Fruit fly (Drosophila melanogaster) whole organism, embryonic: ENCODE measurements around the gene amrt.
A peak's percentile ranks its signal among the peaks of the same experiment; 100 is the strongest.

Source experiments
- CG11695 ChIP-seq: fragments of 200-800 bp; sonication (Bioruptor generic); IDR thresholded peaks from 3 replicates; pipeline ENCODE4 v1.3.6; 2022; ENCODE audit warnings: missing biosample characterization, missing genetic modification characterization
- CG1233 ChIP-seq: fragments of 200-800 bp; sonication (Bioruptor generic); optimal IDR thresholded peaks from 4 replicates; lab custom pipeline; 2018; ENCODE audit warnings: missing biosample characterization, mild to moderate bottlenecking, missing genetic modification characterization
- CG12744 ChIP-seq: fragments of 200-800 bp; sonication (Bioruptor generic); optimal IDR thresholded peaks from 2 replicates; lab custom pipeline; 2016; ENCODE audit warnings: missing biosample characterization, missing genetic modification characterization
- CG13287 ChIP-seq: fragments of 200-800 bp; sonication (Bioruptor generic); IDR thresholded peaks from 2 replicates; pipeline ENCODE4 v1.3.6; 2022; ENCODE audit warnings: missing biosample characterization, missing genetic modification characterization; ENCODE audit not compliant: partially characterized antibody
- CG14014 ChIP-seq: fragments of 200-800 bp; sonication (Bioruptor generic); IDR thresholded peaks from 2 replicates; pipeline ENCODE4 v1.3.6; 2022; ENCODE audit warnings: missing biosample characterization, missing genetic modification characterization
- CG15269 ChIP-seq: fragments of 200-800 bp; sonication (Bioruptor generic); optimal IDR thresholded peaks from 2 replicates; lab custom pipeline; 2018; ENCODE audit warnings: missing biosample characterization, mild to moderate bottlenecking, missing genetic modification characterization, moderate library complexity
- CG15514 ChIP-seq: fragments of 200-800 bp; sonication (Bioruptor generic); optimal IDR thresholded peaks from 3 replicates; lab custom pipeline; 2017; ENCODE audit warnings: missing biosample characterization, missing genetic modification characterization, mild to moderate bottlenecking, moderate library complexity, missing genetic modification reagents
- CG18599 ChIP-seq: fragments of 200-800 bp; sonication (Bioruptor generic); optimal IDR thresholded peaks from 3 replicates; lab custom pipeline; 2017; ENCODE audit warnings: missing biosample characterization, missing genetic modification characterization, mild to moderate bottlenecking, moderate library complexity, missing genetic modification reagents
- CG18619 ChIP-seq: fragments of 200-800 bp; sonication (Bioruptor generic); optimal IDR thresholded peaks from 3 replicates; lab custom pipeline; 2017; ENCODE audit warnings: missing biosample characterization, mild to moderate bottlenecking, missing genetic modification characterization
- CG18764 ChIP-seq: fragments of 200-800 bp; sonication (Bioruptor generic); optimal IDR thresholded peaks from 3 replicates; lab custom pipeline; 2016; ENCODE audit warnings: missing biosample characterization, missing genetic modification characterization
- CG2678 ChIP-seq: fragments of 200-800 bp; sonication (Bioruptor generic); optimal IDR thresholded peaks from 3 replicates; lab custom pipeline; 2019; ENCODE audit warnings: missing biosample characterization, mild to moderate bottlenecking, missing genetic modification characterization, moderate library complexity
- CG30403 ChIP-seq: fragments of 200-800 bp; sonication (Bioruptor generic); optimal IDR thresholded peaks from 3 replicates; lab custom pipeline; 2016; ENCODE audit warnings: missing biosample characterization, missing genetic modification characterization
- CG31224 ChIP-seq: fragments of 200-800 bp; sonication (Bioruptor generic); IDR thresholded peaks from 2 replicates; pipeline ENCODE4 v1.3.6; 2022; ENCODE audit warnings: missing biosample characterization, missing genetic modification characterization
- CG32532 ChIP-seq: fragments of 200-800 bp; sonication (Bioruptor generic); IDR thresholded peaks from 2 replicates; pipeline ENCODE4 v1.3.6; 2022; ENCODE audit warnings: missing biosample characterization, missing genetic modification characterization
- CG32767 ChIP-seq: fragments of 200-800 bp; sonication (Bioruptor generic); IDR thresholded peaks from 2 replicates; pipeline ENCODE4 v1.3.6; 2022; ENCODE audit warnings: missing biosample characterization, missing genetic modification characterization
- CG34376 ChIP-seq: fragments of 200-800 bp; sonication (Bioruptor generic); optimal IDR thresholded peaks from 2 replicates; lab custom pipeline; 2018; ENCODE audit warnings: missing biosample characterization, mild to moderate bottlenecking, missing genetic modification characterization
- CG4424 ChIP-seq: fragments of 200-800 bp; sonication (Bioruptor generic); optimal IDR thresholded peaks from 3 replicates; lab custom pipeline; 2016; ENCODE audit warnings: missing biosample characterization, missing genetic modification characterization
- CG4707 ChIP-seq: fragments of 200-800 bp; sonication (Bioruptor generic); optimal IDR thresholded peaks from 2 replicates; lab custom pipeline; 2018; ENCODE audit warnings: missing biosample characterization, mild to moderate bottlenecking, missing genetic modification characterization, moderate library complexity
- CG6689 ChIP-seq: fragments of 200-800 bp; sonication (Bioruptor generic); IDR thresholded peaks from 2 replicates; pipeline ENCODE4 v1.3.6; 2022; ENCODE audit warnings: missing biosample characterization, missing genetic modification characterization
- CG6791 ChIP-seq: fragments of 200-800 bp; sonication (Bioruptor generic); IDR thresholded peaks from 3 replicates; pipeline ENCODE4 v1.3.6; 2022; ENCODE audit warnings: missing biosample characterization, missing genetic modification characterization; ENCODE audit not compliant: partially characterized antibody
- CG6813 ChIP-seq: fragments of 200-800 bp; sonication (Bioruptor generic); optimal IDR thresholded peaks from 2 replicates; lab custom pipeline; 2017; ENCODE audit warnings: missing biosample characterization, missing genetic modification characterization, mild to moderate bottlenecking, moderate library complexity, missing genetic modification reagents
- CG7372 ChIP-seq: fragments of 200-800 bp; sonication (Bioruptor generic); IDR thresholded peaks from 2 replicates; pipeline ENCODE4 v1.3.6; 2022; ENCODE audit warnings: missing biosample characterization, missing genetic modification characterization
- CoRest ChIP-seq: fragments of 200-800 bp; sonication (Bioruptor generic); optimal IDR thresholded peaks from 3 replicates; lab custom pipeline; 2018; ENCODE audit warnings: missing biosample characterization, mild to moderate bottlenecking, missing genetic modification characterization, moderate library complexity
- Deaf1 ChIP-seq: fragments of 200-800 bp; optimal IDR thresholded peaks from 3 replicates; lab custom pipeline; 2019; ENCODE audit warnings: missing biosample characterization, mild to moderate bottlenecking, missing genetic modification characterization, moderate library complexity
- Doc3 ChIP-seq: fragments of 200-800 bp; sonication (Bioruptor generic); IDR thresholded peaks from 3 replicates; pipeline ENCODE4 v1.3.6; 2022; ENCODE audit warnings: missing biosample characterization, missing genetic modification characterization; ENCODE audit not compliant: partially characterized antibody
- Dp ChIP-seq: fragments of 200-800 bp; sonication (Bioruptor generic); optimal IDR thresholded peaks from 2 replicates; lab custom pipeline; 2018; ENCODE audit warnings: missing biosample characterization, mild to moderate bottlenecking, missing genetic modification characterization, moderate library complexity
- HHEX ChIP-seq: fragments of 200-800 bp; sonication (Bioruptor generic); optimal IDR thresholded peaks from 3 replicates; lab custom pipeline; 2017; ENCODE audit warnings: missing biosample characterization, mild to moderate bottlenecking, missing genetic modification characterization, missing genetic modification reagents
- Hsf ChIP-seq: fragments of 200-800 bp; sonication (Bioruptor generic); optimal IDR thresholded peaks from 3 replicates; lab custom pipeline; 2016; ENCODE audit warnings: missing biosample characterization, missing genetic modification characterization
- Jarid2 ChIP-seq: fragments of 200-800 bp; sonication (Bioruptor generic); optimal IDR thresholded peaks from 3 replicates; lab custom pipeline; 2017; ENCODE audit warnings: mild to moderate bottlenecking, missing biosample characterization, missing genetic modification reagents, missing genetic modification characterization
- NfI ChIP-seq: fragments of 200-800 bp; sonication (Bioruptor generic); optimal IDR thresholded peaks from 3 replicates; lab custom pipeline; 2018; ENCODE audit warnings: missing biosample characterization, mild to moderate bottlenecking, missing genetic modification characterization, moderate library complexity
- Ptx1 ChIP-seq: fragments of 200-800 bp; sonication (Bioruptor generic); IDR thresholded peaks from 2 replicates; pipeline ENCODE4 v1.3.6; 2022; ENCODE audit warnings: missing biosample characterization, missing genetic modification characterization
- Side ChIP-seq: fragments of 200-800 bp; sonication (Bioruptor generic); optimal IDR thresholded peaks from 2 replicates; lab custom pipeline; 2016; ENCODE audit warnings: missing biosample characterization, missing genetic modification characterization
- Xbp1 ChIP-seq: fragments of 200-800 bp; sonication (Bioruptor generic); optimal IDR thresholded peaks from 3 replicates; lab custom pipeline; 2016; ENCODE audit warnings: missing biosample characterization, mild to moderate bottlenecking, missing genetic modification characterization
- cad ChIP-seq: fragments of >200 bp; optimal IDR thresholded peaks from 2 replicates; lab custom pipeline; 2017; ENCODE audit warnings: missing biosample characterization, missing genetic modification characterization
- dysf ChIP-seq: fragments of 200-800 bp; sonication (Bioruptor generic); IDR thresholded peaks from 3 replicates; pipeline ENCODE4 v1.3.6; 2022; ENCODE audit warnings: missing biosample characterization, missing genetic modification characterization
- grau ChIP-seq: fragments of 200-800 bp; optimal IDR thresholded peaks from 3 replicates; lab custom pipeline; 2019; ENCODE audit warnings: missing biosample characterization, mild to moderate bottlenecking, missing genetic modification characterization, moderate library complexity
- ind ChIP-seq: fragments of 200-800 bp; sonication (Bioruptor generic); optimal IDR thresholded peaks from 3 replicates; lab custom pipeline; 2016; ENCODE audit warnings: missing biosample characterization, missing genetic modification characterization
- lov ChIP-seq, 2 experiments: fragments of 200-800 bp in 1 of 2; fragments of >200 bp in 1 of 2; sonication (Bioruptor generic) in 1 of 2; IDR thresholded peaks in 1 of 2; optimal IDR thresholded peaks in 1 of 2; 2 replicates in 1 of 2; 3 replicates in 1 of 2; pipeline versions ENCODE4 v1.3.6 to Lab custom; 2017 to 2022; ENCODE audit warnings: missing biosample characterization in 1 of 2, missing genetic modification characterization in 1 of 2
- nau ChIP-seq: fragments of 200-800 bp; sonication (Bioruptor generic); optimal IDR thresholded peaks from 3 replicates; lab custom pipeline; 2017; ENCODE audit warnings: missing biosample characterization, mild to moderate bottlenecking, missing genetic modification characterization, missing genetic modification reagents
- pan ChIP-seq, 4 experiments: fragments of >200 bp in 3 of 4; fragments of 200-800 bp in 1 of 4; sonication (Bioruptor generic) in 1 of 4; optimal IDR thresholded peaks in 3 of 4; IDR thresholded peaks in 1 of 4; 2 replicates each; pipeline versions ENCODE4 v1.3.6 to Lab custom; 2017 to 2022; ENCODE audit warnings: missing biosample characterization in 2 of 4, missing genetic modification characterization in 2 of 4, mixed read lengths in 1 of 4
- row ChIP-seq: fragments of 200-800 bp; sonication (Bioruptor generic); IDR thresholded peaks from 3 replicates; pipeline ENCODE4 v1.3.6; 2022; ENCODE audit warnings: missing biosample characterization, missing genetic modification characterization
- scrt ChIP-seq: fragments of 200-800 bp; sonication (Bioruptor generic); optimal IDR thresholded peaks from 2 replicates; lab custom pipeline; 2018; ENCODE audit warnings: missing biosample characterization, mild to moderate bottlenecking, missing genetic modification characterization, moderate library complexity
- tna ChIP-seq: fragments of 200-800 bp; sonication (Bioruptor generic); IDR thresholded peaks from 2 replicates; pipeline ENCODE4 v1.3.6; 2022; ENCODE audit warnings: missing biosample characterization, missing genetic modification characterization; ENCODE audit not compliant: partially characterized antibody
- twi ChIP-seq: fragments of 200-800 bp; optimal IDR thresholded peaks from 2 replicates; lab custom pipeline; 2019; ENCODE audit warnings: missing biosample characterization, mild to moderate bottlenecking, missing genetic modification characterization, moderate library complexity
- tx ChIP-seq: fragments of 200-800 bp; sonication (Bioruptor generic); optimal IDR thresholded peaks from 2 replicates; lab custom pipeline; 2016; ENCODE audit warnings: missing biosample characterization, missing genetic modification characterization
- vnd ChIP-seq: fragments of 200-800 bp; sonication (Bioruptor generic); IDR thresholded peaks from 3 replicates; pipeline ENCODE4 v1.3.6; 2022; ENCODE audit warnings: missing biosample characterization, missing genetic modification characterization; ENCODE audit not compliant: partially characterized antibody

The amrt gene

dm6 chrX:13817418-13818171 lies 35.3 kb downstream of the amrt start (continued):
- TF ChIP-seq CG14014 (GFP tag; lab: Robert Waterston, UW) (0 out of 2 replicates have a peak, but pooled peaks have one; percentile 19), CG31224 (GFP tag; lab: Robert Waterston, UW) (0 out of 2 replicates have a peak, but pooled peaks have one; percentile 7), CG11695 (GFP tag; lab: Robert Waterston, UW) (0 out of 3 replicates have a peak, but pooled peaks have one; percentile 46), tx (GFP tag; lab: Kevin White, UChicago) (no peak), HHEX (GFP tag; lab: Kevin White, UChicago) (peak; percentile 57), Dp (GFP tag; lab: Kevin White, UChicago) (no peak), CG6813 (GFP tag; lab: Kevin White, UChicago) (no peak), lov (optimal IDR thresholded peaks at IDR 0.05; lab: Kevin White, UChicago) (no peak), lov (GFP tag; IDR thresholded peaks at IDR 0.05; lab: Robert Waterston, UW) (no peak), scrt (GFP tag; lab: Kevin White, UChicago) (peak; percentile 4), CG18764 (GFP tag; lab: Kevin White, UChicago) (no peak), CG34376 (peak; percentile 22), Xbp1 (GFP tag; lab: Kevin White, UChicago) (peak; percentile 47), CG6791 (no peak), CoRest (tag; lab: Kevin White, UChicago) (peak; percentile 41), cad (GFP tag; lab: Kevin White, UChicago) (no peak), CG18619 (GFP tag; lab: Kevin White, UChicago) (peak; percentile 36), CG32532 (GFP tag; lab: Robert Waterston, UW) (peak; percentile 63; the same call in 1 of the 2 replicates), CG4707 (GFP tag; lab: Kevin White, UChicago) (no peak), CG18599 (GFP tag; lab: Kevin White, UChicago) (peak; percentile 75), Deaf1 (tag; lab: Kevin White, UChicago) (peak; percentile 5), nau (GFP tag; lab: Kevin White, UChicago) (peak; percentile 71), Jarid2 (GFP tag; lab: Kevin White, UChicago) (no peak), CG2678 (tag; lab: Kevin White, UChicago) (peak; percentile 44), row (peak; percentile 62; the same call in 2 of the 3 replicates), NfI (GFP tag; lab: Kevin White, UChicago) (peak; percentile 18), twi (tag; lab: Kevin White, UChicago) (no peak), Hsf (GFP tag; lab: Kevin White, UChicago) (peak; percentile 40), CG1233 (GFP tag; lab: Kevin White, UChicago) (no peak), Ptx1 (GFP tag; lab: Robert Waterston, UW) (0 out of 2 replicates have a peak, but pooled peaks have one; percentile 20), CG7372 (0 out of 2 replicates have a peak, but pooled peaks have one; percentile 16), grau (tag; lab: Kevin White, UChicago) (peak; percentile 63), pan (optimal IDR thresholded peaks at IDR 0.05; lab: Kevin White, UChicago) (no peak), pan (GFP tag; optimal IDR thresholded peaks at IDR 0.05 in 1 of 2, IDR thresholded peaks at IDR 0.05 in 1 of 2) (peak in 1 of 2 experiments; percentile 43), Side (GFP tag; lab: Kevin White, UChicago) (no peak), dysf (GFP tag; lab: Robert Waterston, UW) (peak; percentile 52; the same call in 1 of the 3 replicates), CG4424 (peak; percentile 26), ind (GFP tag; lab: Kevin White, UChicago) (peak; percentile 29), vnd (GFP tag; lab: Robert Waterston, UW) (no peak), CG12744 (peak; percentile 26), CG15269 (tag; lab: Kevin White, UChicago) (peak; percentile 70), CG30403 (peak; percentile 42), CG32767 (GFP tag; lab: Robert Waterston, UW) (0 out of 2 replicates have a peak, but pooled peaks have one; percentile 26), CG6689 (peak; percentile 48), CG13287 (GFP tag; lab: Robert Waterston, UW) (no peak), Doc3 (GFP tag; lab: Robert Waterston, UW) (no peak), tna (no peak), CG15514 (GFP tag; lab: Kevin White, UChicago) (peak; percentile 18)
